Worm (Caenorhabditis elegans) whole organism, young adult: ENCODE results near the gene nspd-6.

Experiments used
- F22D6.2 ChIP-seq: sonication (generic microtip); optimal IDR thresholded peaks from 2 replicates; lab custom pipeline; 2016; ENCODE audit warnings: mild to moderate bottlenecking, missing genetic modification characterization, missing compliant biosample characterization
- F37B4.10 ChIP-seq: fragments of 200-800 bp; sonication (Bioruptor generic); IDR thresholded peaks from 2 replicates; pipeline ENCODE4 v1.3.6; 2022; ENCODE audit warnings: missing genetic modification characterization, missing compliant biosample characterization
- ama-1 ChIP-seq, 3 experiments: fragments of 150-350 bp in 1 of 3; sonication (generic microtip) in 2 of 3; optimal IDR thresholded peaks; 2 replicates each; lab custom pipeline; 2014 to 2018; ENCODE audit warnings: missing biosample characterization in 2 of 3, missing genetic modification characterization in 2 of 3, missing genetic modification reagents in 2 of 3
- him-1 ChIP-seq: sonication (generic microtip); optimal IDR thresholded peaks from 2 replicates; lab custom pipeline; 2016; ENCODE audit warnings: missing genotype, missing genetic modification reagents, missing genetic modification characterization, missing compliant biosample characterization
- lin-35 ChIP-seq, 3 experiments: fragments of 150-350 bp in 2 of 3; sonication (generic microtip) in 1 of 3; optimal IDR thresholded peaks; 2 replicates each; lab custom pipeline; 2014 to 2018; ENCODE audit warnings: missing biosample characterization in 3 of 3, missing genetic modification characterization in 3 of 3, missing genetic modification reagents in 3 of 3
- lir-1 ChIP-seq: fragments of 200-800 bp; sonication (Bioruptor generic); conservative IDR thresholded peaks from 2 replicates; pipeline ENCODE4 v1.3.6; 2022; ENCODE audit warnings: missing genetic modification reagents, missing genetic modification characterization, missing compliant biosample characterization
- nfyb-1 ChIP-seq: fragments of 200-800 bp; sonication (Bioruptor generic); IDR thresholded peaks from 2 replicates; pipeline ENCODE4 v1.3.6; 2022; ENCODE audit warnings: missing genetic modification reagents, missing genetic modification characterization, missing compliant biosample characterization
- repo-1 ChIP-seq: sonication (generic microtip); optimal IDR thresholded peaks from 2 replicates; lab custom pipeline; 2017; ENCODE audit warnings: mild to moderate bottlenecking, missing genetic modification characterization, missing compliant biosample characterization

ce11 chrIV:5139189-5139588, 26.3 kb downstream of the nspd-6 start:
- TF ChIP-seq F22D6.2 (tag; lab: Kevin White, UChicago): no peak
- TF ChIP-seq lir-1 (GFP tag; lab: Robert Waterston, UW): no peak
- no peak for TF ChIP-seq him-1 (tag; lab: Kevin White, UChicago)
- TF ChIP-seq F37B4.10: no peak
- TF ChIP-seq ama-1 (optimal IDR thresholded peaks at IDR 0.05; lab: Kevin White, UChicago): no peak
- TF ChIP-seq ama-1 (GFP tag; optimal IDR thresholded peaks at IDR 0.05; lab: Kevin White, UChicago): no peak
- TF ChIP-seq lin-35 (GFP tag; optimal IDR thresholded peaks at IDR 0.05; lab: Kevin White, UChicago): no peak
- no peak for TF ChIP-seq repo-1 (tag; lab: Kevin White, UChicago)
- no peak for TF ChIP-seq nfyb-1 (GFP tag; lab: Robert Waterston, UW)
